Worm (Caenorhabditis elegans) whole organism, late embryonic: ENCODE measurements around the gene F59H6.14.

ENCODE experiments used
- T23F11.4 ChIP-seq: fragments of 200-800 bp; sonication (Bioruptor generic); optimal IDR thresholded peaks from 2 replicates; lab custom pipeline; 2018; ENCODE audit warnings: mild to moderate bottlenecking, missing genetic modification characterization, missing compliant biosample characterization
- ceh-24 ChIP-seq: sonication (generic microtip); optimal IDR thresholded peaks from 2 replicates; lab custom pipeline; 2016; ENCODE audit warnings: mild to moderate bottlenecking, missing genetic modification characterization, missing compliant biosample characterization
- nfya-1 ChIP-seq: sonication (generic microtip); optimal IDR thresholded peaks from 2 replicates; lab custom pipeline; 2017; ENCODE audit warnings: missing genetic modification characterization, mild to moderate bottlenecking, missing compliant biosample characterization, antibody characterized with exemption, moderate library complexity
- nhr-11 ChIP-seq: fragments of 150-350 bp; optimal IDR thresholded peaks from 2 replicates; lab custom pipeline; 2014; ENCODE audit warnings: missing biosample characterization, missing genetic modification characterization
- pqm-1 ChIP-seq: sonication (generic microtip); optimal IDR thresholded peaks from 2 replicates; lab custom pipeline; 2016; ENCODE audit warnings: missing genetic modification characterization, missing compliant biosample characterization
- unc-86 ChIP-seq: sonication (generic microtip); optimal IDR thresholded peaks from 2 replicates; lab custom pipeline; 2016; ENCODE audit warnings: missing genetic modification characterization, missing compliant biosample characterization

- TF ChIP-seq ceh-24 (tag; lab: Kevin White, UChicago) (no peak), nhr-11 (tag; lab: Kevin White, UChicago) (no peak), nfya-1 (tag; lab: Kevin White, UChicago) (no peak), T23F11.4 (GFP tag; lab: Kevin White, UChicago) (no peak), pqm-1 (tag; lab: Kevin White, UChicago) (no peak), unc-86 (no peak)
Measured at ce11 chrII:1986979-1987378, 46.4 kb upstream of the F59H6.14 start, which contains the start of gene Y16E11A.4.
